Worm (Caenorhabditis elegans): ENCODE results near the gene arrd-18.

arrd-18 gene

DNA sequence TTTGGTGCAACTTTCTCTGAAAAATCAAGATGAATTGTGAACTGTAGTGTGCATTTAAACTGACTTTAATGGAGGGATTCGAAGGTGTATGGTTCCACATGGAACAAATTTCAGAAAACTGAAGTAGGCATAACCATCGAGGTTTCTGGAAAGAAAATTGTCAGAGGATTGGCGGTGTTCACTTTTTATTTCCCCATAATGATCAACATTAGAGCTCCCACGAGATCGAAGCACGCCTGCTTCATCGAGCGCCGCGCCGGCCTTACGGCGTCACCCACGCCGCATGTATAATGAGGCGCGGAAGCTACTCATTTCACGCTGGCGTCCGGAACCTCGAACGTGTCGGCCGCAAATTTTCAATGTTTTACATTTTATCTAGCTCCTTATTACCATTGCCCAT is 23.8 kb downstream of the arrd-18 start:
- TF ChIP-seq flt-1 (GFP tag; IDR thresholded peaks at IDR 0.05) = no peak
- no peak for TF ChIP-seq T22C8.4 (GFP tag; IDR thresholded peaks at IDR 0.05)
- no peak for TF ChIP-seq ref-1 (GFP tag; conservative IDR thresholded peaks at IDR 0.05)
- TF ChIP-seq med-1 (GFP tag; optimal IDR thresholded peaks at IDR 0.05; ENCODE audit: insufficient read depth) = no peak
- TF ChIP-seq ztf-29 (GFP tag; IDR thresholded peaks at IDR 0.05) = no peak
- no peak for TF ChIP-seq ztf-23 (GFP tag; IDR thresholded peaks at IDR 0.05)
- no peak for TF ChIP-seq cog-1 (tag; optimal IDR thresholded peaks at IDR 0.05)
- no peak for TF ChIP-seq klf-2 (GFP tag; conservative IDR thresholded peaks at IDR 0.05)
- no peak for TF ChIP-seq tab-1 (GFP tag; IDR thresholded peaks at IDR 0.05)

DNA sequence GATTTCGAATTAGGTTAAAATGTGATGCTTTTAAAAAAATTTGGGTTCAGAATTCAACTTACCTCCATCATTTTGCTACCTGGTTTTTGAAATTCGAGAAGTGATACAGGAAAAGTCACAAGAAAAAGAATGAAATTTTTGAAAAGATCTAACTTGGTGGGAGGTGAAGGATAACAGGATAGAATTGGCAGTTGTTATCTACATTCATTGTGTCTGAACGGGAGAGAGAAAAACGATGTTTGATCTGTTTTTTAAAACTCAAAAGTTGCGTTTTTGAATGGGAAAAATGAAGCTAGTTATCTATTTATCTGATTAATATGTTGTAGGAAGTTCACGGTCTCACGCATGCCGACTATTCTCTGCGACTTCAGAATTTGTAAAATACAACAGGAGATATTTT is 24.6 kb downstream of the arrd-18 start, which contains the start of gene F35F10.7:
F35F10.7 (minus strand) TSS at position 101 of the 400 bp plus-strand sequence.
- TF ChIP-seq flt-1 (GFP tag; IDR thresholded peaks at IDR 0.05) (no peak), cog-1 (tag; optimal IDR thresholded peaks at IDR 0.05) (no peak), T22C8.4 (GFP tag; IDR thresholded peaks at IDR 0.05) (no peak), tab-1 (GFP tag; IDR thresholded peaks at IDR 0.05) (no peak), ref-1 (GFP tag; conservative IDR thresholded peaks at IDR 0.05) (no peak), ztf-23 (GFP tag; IDR thresholded peaks at IDR 0.05) (no peak), med-1 (GFP tag; optimal IDR thresholded peaks at IDR 0.05; ENCODE audit: insufficient read depth) (no peak), ztf-29 (GFP tag; IDR thresholded peaks at IDR 0.05) (no peak), klf-2 (GFP tag; conservative IDR thresholded peaks at IDR 0.05) (no peak)

DNA sequence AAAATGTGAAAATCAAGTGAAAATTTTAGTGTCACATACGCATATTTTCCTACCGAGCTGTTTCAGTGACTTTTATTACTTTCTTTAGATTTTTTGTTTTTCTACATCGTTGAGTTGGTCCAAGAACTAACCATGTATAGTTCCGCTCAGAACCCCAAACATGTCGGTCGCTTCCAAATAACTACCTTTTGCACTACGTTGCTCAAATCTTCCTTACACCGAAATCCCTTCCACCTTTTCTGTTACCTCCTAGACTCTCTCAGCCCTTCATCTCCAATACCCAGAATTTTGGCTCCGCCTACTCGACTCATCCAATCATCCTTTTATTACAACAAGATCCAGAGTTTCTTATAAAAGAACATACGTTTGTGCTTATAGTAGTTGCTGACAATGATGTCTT is 27.3 kb downstream of the arrd-18 start, which contains the start of gene F35F10.5:
F35F10.5 (plus strand) TSS at position 301 of the 400 bp plus-strand sequence.
- TF ChIP-seq ztf-23 (GFP tag; IDR thresholded peaks at IDR 0.05) (0 out of 2 replicates have a peak, but pooled peaks have one; percentile 25), flt-1 (GFP tag; IDR thresholded peaks at IDR 0.05) (no peak)

DNA sequence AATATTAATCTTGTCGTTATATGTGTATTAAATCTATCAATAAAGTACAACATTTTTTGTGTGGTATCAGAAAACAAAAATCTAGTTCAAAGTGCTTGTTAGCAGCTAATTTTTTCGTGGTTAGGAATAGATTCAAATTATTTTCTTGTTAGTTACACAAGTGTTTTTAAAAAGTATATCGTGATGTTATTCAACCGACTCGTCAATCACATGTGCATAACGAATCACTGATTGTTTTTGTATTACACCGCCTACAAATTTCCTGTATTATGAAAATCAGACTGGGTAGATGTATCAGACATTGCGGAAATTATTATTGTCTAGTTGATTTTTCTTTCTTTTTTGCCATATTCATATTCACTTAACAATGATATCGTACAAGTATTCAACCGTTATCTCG is 29.0 kb downstream of the arrd-18 start, which contains the start of gene str-64:
str-64 (plus strand) TSS at position 301 of the 400 bp plus-strand sequence.
- no peak for TF ChIP-seq T22C8.4 (GFP tag; IDR thresholded peaks at IDR 0.05)
- no peak for TF ChIP-seq cog-1 (tag; optimal IDR thresholded peaks at IDR 0.05)
- TF ChIP-seq ztf-29 (GFP tag; IDR thresholded peaks at IDR 0.05) = no peak
- TF ChIP-seq ref-1 (GFP tag; conservative IDR thresholded peaks at IDR 0.05) = no peak
- TF ChIP-seq flt-1 (GFP tag; IDR thresholded peaks at IDR 0.05) = no peak
- no peak for TF ChIP-seq med-1 (GFP tag; optimal IDR thresholded peaks at IDR 0.05; ENCODE audit: insufficient read depth)
- TF ChIP-seq klf-2 (GFP tag; conservative IDR thresholded peaks at IDR 0.05) = no peak
- TF ChIP-seq ztf-23 (GFP tag; IDR thresholded peaks at IDR 0.05) = no peak
- no peak for TF ChIP-seq tab-1 (GFP tag; IDR thresholded peaks at IDR 0.05)

ce11 chrV:3281523-3281922 is 30.4 kb downstream of the arrd-18 start, which contains the start of gene T28A11.25:
TSS of gene T28A11.25 (plus strand) at chrV:3281823.
- no peak for TF ChIP-seq ztf-29 (GFP tag; IDR thresholded peaks at IDR 0.05)
- no peak for TF ChIP-seq tab-1 (GFP tag; IDR thresholded peaks at IDR 0.05)
- TF ChIP-seq ref-1 (GFP tag; conservative IDR thresholded peaks at IDR 0.05) = no peak
- TF ChIP-seq flt-1 (GFP tag; IDR thresholded peaks at IDR 0.05) = no peak
- no peak for TF ChIP-seq ztf-23 (GFP tag; IDR thresholded peaks at IDR 0.05)
- no peak for TF ChIP-seq T22C8.4 (GFP tag; IDR thresholded peaks at IDR 0.05)
- TF ChIP-seq cog-1 (tag; optimal IDR thresholded peaks at IDR 0.05) = no peak
- no peak for TF ChIP-seq med-1 (GFP tag; optimal IDR thresholded peaks at IDR 0.05; ENCODE audit: insufficient read depth)
- TF ChIP-seq klf-2 (GFP tag; conservative IDR thresholded peaks at IDR 0.05) = no peak

DNA sequence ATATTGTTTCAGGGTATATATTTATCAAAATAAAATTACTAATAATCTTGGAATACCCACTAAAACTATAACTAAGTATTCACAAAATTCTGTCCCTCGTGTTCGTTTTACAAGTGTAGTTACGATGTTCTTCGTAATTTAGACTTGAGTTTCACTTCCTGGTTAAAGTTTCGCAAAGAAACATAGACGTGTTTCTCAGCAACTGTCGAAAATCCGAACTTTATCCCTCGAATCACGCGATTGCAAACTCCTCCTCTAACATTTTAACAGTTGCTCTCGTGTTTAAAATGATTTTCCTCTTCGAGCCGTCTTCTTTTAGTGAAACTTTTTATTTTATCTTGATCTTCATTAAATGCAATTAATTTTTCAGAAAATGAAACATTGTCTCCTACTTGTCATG is 31.9 kb downstream of the arrd-18 start, which contains the start of gene T28A11.2:
T28A11.2 (plus strand) TSS at position 371 of the 400 bp plus-strand sequence.
- no peak for TF ChIP-seq cog-1 (tag; optimal IDR thresholded peaks at IDR 0.05)
- TF ChIP-seq tab-1 (GFP tag; IDR thresholded peaks at IDR 0.05) = no peak

DNA sequence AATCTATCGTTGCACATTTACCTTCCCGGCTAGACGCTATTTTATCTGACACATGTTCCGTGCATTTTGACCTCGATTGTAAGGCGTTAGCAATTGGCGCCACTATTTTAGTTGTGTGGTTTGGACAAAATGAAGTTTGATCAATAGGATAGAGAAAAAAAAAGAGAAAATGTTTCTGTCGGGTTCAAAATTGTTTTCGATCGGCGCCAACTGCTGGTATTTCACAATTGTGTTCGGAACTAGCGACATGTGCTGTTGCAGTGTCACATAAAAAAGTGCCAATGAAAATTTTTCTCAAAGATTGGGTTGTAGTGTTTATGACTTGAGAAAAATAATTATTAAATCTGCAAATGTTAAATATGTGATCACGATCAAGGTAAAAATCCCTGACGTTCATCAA is 32.8 kb downstream of the arrd-18 start:
- TF ChIP-seq tab-1 (GFP tag; IDR thresholded peaks at IDR 0.05) (no peak), med-1 (GFP tag; optimal IDR thresholded peaks at IDR 0.05; ENCODE audit: insufficient read depth) (no peak), klf-2 (GFP tag; conservative IDR thresholded peaks at IDR 0.05) (no peak)

- TF ChIP-seq ztf-23 (GFP tag; IDR thresholded peaks at IDR 0.05) (no peak), ref-1 (GFP tag; conservative IDR thresholded peaks at IDR 0.05) (no peak), med-1 (GFP tag; optimal IDR thresholded peaks at IDR 0.05; ENCODE audit: insufficient read depth) (no peak), ztf-29 (GFP tag; IDR thresholded peaks at IDR 0.05) (no peak), klf-2 (GFP tag; conservative IDR thresholded peaks at IDR 0.05) (no peak), T22C8.4 (GFP tag; IDR thresholded peaks at IDR 0.05) (no peak), tab-1 (GFP tag; IDR thresholded peaks at IDR 0.05) (no peak), flt-1 (GFP tag; IDR thresholded peaks at IDR 0.05) (no peak), cog-1 (tag; optimal IDR thresholded peaks at IDR 0.05) (no peak)
These were observed 33.7 kb downstream of the arrd-18 start, which contains the start of gene fbxa-64 for ce11 chrV:3278101-3278639. TSS of gene fbxa-64 (minus strand) at chrV:3278151.

ce11 chrV:3276184-3276583 is 35.7 kb downstream of the arrd-18 start:
- TF ChIP-seq flt-1 (GFP tag; IDR thresholded peaks at IDR 0.05) = no peak
- TF ChIP-seq klf-2 (GFP tag; conservative IDR thresholded peaks at IDR 0.05) = no peak
- TF ChIP-seq med-1 (GFP tag; optimal IDR thresholded peaks at IDR 0.05; ENCODE audit: insufficient read depth) = no peak
- TF ChIP-seq tab-1 (GFP tag; IDR thresholded peaks at IDR 0.05) = no peak
- no peak for TF ChIP-seq ref-1 (GFP tag; conservative IDR thresholded peaks at IDR 0.05)

DNA sequence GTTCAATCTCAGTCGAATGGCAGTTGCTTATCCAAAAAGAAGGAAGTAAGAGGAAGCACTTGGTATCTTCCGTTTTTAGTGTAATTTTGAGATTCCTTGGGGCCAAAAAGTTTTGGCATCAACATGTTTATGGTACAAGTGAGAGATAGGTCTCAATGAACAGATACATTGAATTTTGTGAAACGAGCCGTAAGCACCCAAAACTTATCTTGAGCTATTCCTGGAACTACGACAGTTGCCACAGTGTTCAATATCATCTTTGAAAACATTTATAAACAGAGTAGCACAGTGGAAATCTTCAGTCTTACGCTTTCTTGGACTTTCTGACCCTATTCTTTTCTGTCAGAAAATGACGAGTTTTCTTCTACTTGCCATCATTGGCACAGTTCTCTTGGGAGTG is 36.9 kb downstream of the arrd-18 start, which contains the start of gene T28A11.3:
T28A11.3 (plus strand) TSS at position 301 of the 400 bp plus-strand sequence.
- TF ChIP-seq tab-1 (GFP tag; IDR thresholded peaks at IDR 0.05) (no peak), ztf-29 (GFP tag; IDR thresholded peaks at IDR 0.05) (no peak), ref-1 (GFP tag; conservative IDR thresholded peaks at IDR 0.05) (no peak), flt-1 (GFP tag; IDR thresholded peaks at IDR 0.05) (no peak)

All from whole organism, midembryonic.